Worm (Caenorhabditis elegans) whole organism, late embryonic: ENCODE data around the gene egl-47.

ENCODE experiments used
- C38D4.7 ChIP-seq: fragments of 200-800 bp; sonication (Bioruptor generic); optimal IDR thresholded peaks from 2 replicates; lab custom pipeline; 2018; ENCODE audit warnings: mild to moderate bottlenecking, missing genetic modification characterization, moderate library complexity, missing compliant biosample characterization
- F13H6.1 ChIP-seq: sonication (generic microtip); optimal IDR thresholded peaks from 2 replicates; lab custom pipeline; 2016; ENCODE audit warnings: missing genetic modification characterization, missing compliant biosample characterization
- ahr-1 ChIP-seq: sonication (generic microtip); optimal IDR thresholded peaks from 2 replicates; lab custom pipeline; 2016; ENCODE audit warnings: missing genetic modification characterization, missing compliant biosample characterization
- ama-1 ChIP-seq: fragments of 150-350 bp; optimal IDR thresholded peaks from 2 replicates; lab custom pipeline; 2014
- ceh-14 ChIP-seq: sonication (generic microtip); optimal IDR thresholded peaks from 2 replicates; lab custom pipeline; 2016; ENCODE audit warnings: missing genotype, missing genetic modification characterization, missing compliant biosample characterization
- ceh-19 ChIP-seq: fragments of 200-800 bp; sonication (Bioruptor generic); optimal IDR thresholded peaks from 2 replicates; lab custom pipeline; 2018; ENCODE audit warnings: mild to moderate bottlenecking, missing genetic modification characterization, missing compliant biosample characterization
- ceh-22 ChIP-seq: sonication (generic microtip); optimal IDR thresholded peaks from 2 replicates; lab custom pipeline; 2017; ENCODE audit warnings: missing biosample characterization, missing genetic modification characterization
- ceh-34 ChIP-seq: sonication (generic microtip); optimal IDR thresholded peaks from 2 replicates; lab custom pipeline; 2016; ENCODE audit warnings: mild to moderate bottlenecking, missing genetic modification characterization, missing compliant biosample characterization
- ceh-6 ChIP-seq: fragments of 200-800 bp; sonication (Bioruptor generic); optimal IDR thresholded peaks from 2 replicates; lab custom pipeline; 2018; ENCODE audit warnings: mild to moderate bottlenecking, missing genetic modification characterization, missing compliant biosample characterization
- che-1 ChIP-seq: sonication (generic microtip); optimal IDR thresholded peaks from 2 replicates; lab custom pipeline; 2016; ENCODE audit warnings: mild to moderate bottlenecking, missing genetic modification characterization, missing compliant biosample characterization
- dve-1 ChIP-seq: sonication (generic microtip); optimal IDR thresholded peaks from 2 replicates; lab custom pipeline; 2017; ENCODE audit warnings: antibody characterized with exemption, mild to moderate bottlenecking, missing genetic modification characterization, missing compliant biosample characterization
- elt-2 ChIP-seq: sonication (generic microtip); optimal IDR thresholded peaks from 2 replicates; lab custom pipeline; 2016; ENCODE audit warnings: missing genetic modification reagents, missing genetic modification characterization, missing compliant biosample characterization
- elt-4 ChIP-seq: sonication (generic microtip); optimal IDR thresholded peaks from 2 replicates; lab custom pipeline; 2016; ENCODE audit warnings: missing genetic modification characterization, missing compliant biosample characterization
- ets-4 ChIP-seq: sonication (generic microtip); optimal IDR thresholded peaks from 2 replicates; lab custom pipeline; 2016; ENCODE audit warnings: missing genetic modification characterization, missing compliant biosample characterization
- fax-1 ChIP-seq: sonication (generic microtip); optimal IDR thresholded peaks from 2 replicates; lab custom pipeline; 2016; ENCODE audit warnings: missing genotype, missing genetic modification characterization, missing compliant biosample characterization
- nfya-1 ChIP-seq: sonication (generic microtip); optimal IDR thresholded peaks from 2 replicates; lab custom pipeline; 2017; ENCODE audit warnings: missing genetic modification characterization, mild to moderate bottlenecking, missing compliant biosample characterization, antibody characterized with exemption, moderate library complexity
- nhr-11 ChIP-seq: fragments of 150-350 bp; optimal IDR thresholded peaks from 2 replicates; lab custom pipeline; 2014; ENCODE audit warnings: missing biosample characterization, missing genetic modification characterization
- nhr-232 ChIP-seq: sonication (generic microtip); optimal IDR thresholded peaks from 2 replicates; lab custom pipeline; 2016; ENCODE audit warnings: missing genetic modification characterization, missing compliant biosample characterization
- npax-4 ChIP-seq: sonication (generic microtip); optimal IDR thresholded peaks from 2 replicates; lab custom pipeline; 2016; ENCODE audit warnings: missing genetic modification characterization, missing compliant biosample characterization
- odd-2 ChIP-seq: sonication (generic microtip); optimal IDR thresholded peaks from 2 replicates; lab custom pipeline; 2017; ENCODE audit warnings: antibody characterized with exemption, mild to moderate bottlenecking, missing genetic modification characterization, missing compliant biosample characterization
- pag-3 ChIP-seq: sonication (generic microtip); optimal IDR thresholded peaks from 2 replicates; lab custom pipeline; 2016; ENCODE audit warnings: missing compliant biosample characterization, missing genetic modification characterization, borderline replicate concordance
- pha-4 ChIP-seq: fragments of 150-350 bp; optimal IDR thresholded peaks from 2 replicates; lab custom pipeline; 2018; ENCODE audit warnings: missing biosample characterization, missing genetic modification reagents, missing genetic modification characterization
- pros-1 ChIP-seq: fragments of 150-350 bp; optimal IDR thresholded peaks from 2 replicates; lab custom pipeline; 2014; ENCODE audit warnings: missing biosample characterization, missing genetic modification reagents, missing genetic modification characterization
- ref-2 ChIP-seq: sonication (generic microtip); optimal IDR thresholded peaks from 2 replicates; lab custom pipeline; 2016; ENCODE audit warnings: missing genetic modification characterization, missing compliant biosample characterization
- sdc-2 ChIP-seq: sonication (generic microtip); optimal IDR thresholded peaks from 2 replicates; lab custom pipeline; 2016; ENCODE audit warnings: missing genotype, missing genetic modification characterization, missing compliant biosample characterization
- sox-2 ChIP-seq: fragments of 200-800 bp; sonication (Bioruptor generic); IDR thresholded peaks from 2 replicates; pipeline ENCODE4 v1.3.6; 2022; ENCODE audit warnings: missing genetic modification reagents, missing genetic modification characterization, missing compliant biosample characterization
- sox-4 ChIP-seq: sonication (generic microtip); optimal IDR thresholded peaks from 2 replicates; lab custom pipeline; 2017; ENCODE audit warnings: mild to moderate bottlenecking, missing genetic modification characterization, inconsistent platforms, missing compliant biosample characterization
- syd-9 ChIP-seq: sonication (generic microtip); optimal IDR thresholded peaks from 2 replicates; lab custom pipeline; 2016; ENCODE audit warnings: mild to moderate bottlenecking, missing genetic modification characterization, moderate library complexity, missing compliant biosample characterization
- unc-3 ChIP-seq, 2 experiments: fragments of 200-800 bp in 1 of 2; sonication (Bioruptor generic) in 1 of 2; sonication (generic microtip) in 1 of 2; conservative IDR thresholded peaks in 1 of 2; optimal IDR thresholded peaks in 1 of 2; 2 replicates each; pipeline versions ENCODE4 v1.3.6 to Lab custom; 2016 to 2022; ENCODE audit warnings: missing compliant biosample characterization in 2 of 2, missing genetic modification characterization in 2 of 2, missing genetic modification reagents in 1 of 2
- unc-55 ChIP-seq: sonication (generic microtip); optimal IDR thresholded peaks from 2 replicates; lab custom pipeline; 2017; ENCODE audit warnings: missing biosample characterization, missing genetic modification reagents, missing genetic modification characterization
- unc-86 ChIP-seq: sonication (generic microtip); optimal IDR thresholded peaks from 2 replicates; lab custom pipeline; 2016; ENCODE audit warnings: missing genetic modification characterization, missing compliant biosample characterization
- zip-5 ChIP-seq: sonication (generic microtip); optimal IDR thresholded peaks from 2 replicates; lab custom pipeline; 2016; ENCODE audit warnings: missing genetic modification characterization, missing compliant biosample characterization

egl-47 gene

DNA sequence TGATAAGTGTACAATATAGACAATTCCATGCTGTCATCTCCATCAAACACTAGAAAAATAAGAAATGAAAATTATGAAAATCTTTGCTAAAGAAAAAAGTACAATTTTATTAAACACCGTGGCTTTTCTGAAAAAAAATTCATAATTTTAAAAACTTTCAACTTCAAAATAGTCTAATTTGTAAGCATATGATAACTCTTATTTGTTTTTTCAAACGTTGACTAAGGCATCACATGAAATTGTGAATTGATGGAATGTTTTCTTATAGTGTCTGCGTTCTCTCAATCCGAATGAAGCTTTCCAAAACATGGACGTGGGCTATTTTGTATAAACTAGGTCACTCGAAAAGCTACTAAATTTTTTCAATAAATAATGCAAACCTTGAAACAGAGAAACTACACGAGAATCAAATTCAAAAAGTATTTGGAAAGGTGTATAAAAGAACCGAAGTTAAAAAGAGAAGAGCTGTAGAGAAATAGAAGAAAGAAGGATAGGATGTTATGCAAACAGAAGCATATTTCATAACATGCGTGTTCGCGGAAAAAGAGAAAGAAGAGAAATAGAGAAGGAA is 13.4 kb upstream of the egl-47 start, which contains the start of gene clp-9:
Gene clp-9, minus strand, starts transcription at position 51 of the 571 bp plus-strand sequence.
- TF ChIP-seq unc-86 (tag; lab: Kevin White, UChicago) (no peak), ref-2 (tag; lab: Kevin White, UChicago) (no peak), ceh-14 (tag; lab: Kevin White, UChicago) (no peak), odd-2 (tag; lab: Kevin White, UChicago) (no peak), ceh-19 (GFP tag; lab: Kevin White, UChicago) (no peak), unc-55 (GFP tag; lab: Kevin White, UChicago) (no peak), dve-1 (no peak)

DNA sequence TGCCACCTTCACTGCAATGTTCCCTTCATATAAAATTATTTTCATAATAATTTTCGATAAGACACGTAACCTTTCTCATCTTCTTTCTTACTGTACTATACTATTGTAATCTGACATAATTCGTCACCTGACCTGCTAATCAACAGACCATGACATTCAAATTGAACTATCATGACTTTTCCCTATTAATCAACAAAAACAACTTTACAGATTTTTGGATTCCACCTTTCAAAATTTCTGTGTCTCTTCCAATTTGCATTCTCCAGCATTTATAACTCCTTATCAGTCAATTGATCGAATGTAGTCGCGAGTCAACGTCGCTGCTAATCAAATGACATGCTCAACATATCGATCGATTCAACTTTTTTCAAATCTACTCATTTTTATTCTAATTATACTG is 9.7 kb upstream of the egl-47 start, which contains the start of gene fshr-1:
Gene fshr-1, plus strand, starts transcription at position 209 of the 400 bp plus-strand sequence.
- TF ChIP-seq nfya-1 (tag; lab: Kevin White, UChicago), result no peak
- TF ChIP-seq ama-1 (lab: Kevin White, UChicago), result no peak
- no peak for TF ChIP-seq elt-4 (tag; lab: Kevin White, UChicago)
- TF ChIP-seq npax-4 (tag; lab: Kevin White, UChicago), result no peak
- TF ChIP-seq pag-3 (tag; lab: Kevin White, UChicago), result no peak
- TF ChIP-seq che-1 (tag; lab: Kevin White, UChicago), result no peak
- peak; percentile 9 for TF ChIP-seq elt-2 (tag; lab: Kevin White, UChicago)
- no peak for TF ChIP-seq sox-2

DNA sequence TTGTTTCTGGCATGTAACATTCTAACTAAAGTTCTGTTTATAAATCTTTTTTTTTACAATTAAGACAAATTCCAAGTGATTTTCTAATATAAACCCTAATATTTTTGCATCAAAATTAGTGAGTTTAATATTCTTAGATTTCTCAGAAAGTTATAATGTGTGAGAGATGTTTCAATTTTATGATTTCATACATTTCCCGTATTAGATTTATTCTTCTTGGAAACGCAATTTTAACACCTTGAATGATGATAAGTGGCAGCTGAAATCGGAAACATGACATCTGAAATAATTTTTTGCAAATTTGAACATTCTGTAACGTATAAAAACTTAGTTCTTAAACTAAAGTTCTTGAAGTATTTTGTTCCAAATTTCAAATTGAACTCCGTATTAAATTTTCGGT is 1.7 kb downstream of the egl-47 start:
- TF ChIP-seq unc-3 (GFP tag; conservative IDR thresholded peaks at IDR 0.05; lab: Robert Waterston, UW) (no peak), unc-3 (tag; optimal IDR thresholded peaks at IDR 0.05; lab: Kevin White, UChicago) (no peak)

DNA sequence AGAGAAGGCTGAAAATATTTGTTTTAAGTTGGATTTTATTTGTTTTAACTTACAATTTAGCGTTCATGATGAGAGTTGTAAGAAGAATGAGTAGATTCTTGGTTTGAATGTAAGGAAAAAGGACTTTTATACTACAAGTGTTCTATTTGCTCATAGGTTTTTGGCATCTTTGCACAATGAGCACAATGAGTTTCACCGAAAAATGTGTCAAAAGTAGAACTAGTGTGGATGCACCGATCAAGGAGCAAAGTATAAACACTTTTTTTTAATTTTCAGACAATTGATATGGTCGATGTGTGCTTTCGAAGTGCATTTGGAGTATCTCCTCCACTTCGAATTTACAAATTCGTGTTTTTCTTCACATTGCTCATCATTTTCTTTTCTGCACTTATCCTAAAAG is 6.7 kb downstream of the egl-47 start, which contains the start of gene fipr-11:
Gene fipr-11, minus strand, starts transcription at position 101 of the 400 bp plus-strand sequence.
- TF ChIP-seq nhr-11 (tag; lab: Kevin White, UChicago) (no peak), F13H6.1 (tag; lab: Kevin White, UChicago) (no peak), C38D4.7 (GFP tag; lab: Kevin White, UChicago) (no peak), ahr-1 (tag; lab: Kevin White, UChicago) (no peak), syd-9 (tag; lab: Kevin White, UChicago) (no peak), ama-1 (lab: Kevin White, UChicago) (no peak), nfya-1 (tag; lab: Kevin White, UChicago) (no peak), pag-3 (tag; lab: Kevin White, UChicago) (no peak), ceh-34 (tag; lab: Kevin White, UChicago) (no peak)

DNA sequence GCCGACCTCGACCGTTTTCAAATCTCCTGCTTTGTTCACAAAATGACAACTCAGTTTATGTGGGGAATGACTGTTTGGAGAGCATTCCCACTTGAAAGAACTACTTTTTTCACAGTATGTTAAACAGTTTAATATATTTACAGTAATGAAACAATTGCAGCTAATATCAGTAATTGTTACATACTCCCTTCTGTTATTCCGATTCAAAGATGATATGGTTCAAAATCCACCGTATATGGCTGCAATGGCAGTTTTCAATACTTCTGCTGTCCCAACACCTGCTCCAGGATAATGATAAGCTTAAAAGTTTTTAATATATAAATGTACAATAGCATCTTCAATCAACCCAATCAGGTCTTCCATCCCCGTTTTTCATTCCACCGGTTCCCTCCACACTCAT is 7.8 kb downstream of the egl-47 start:
- TF ChIP-seq nhr-232 (no peak), pha-4 (tag; lab: Kevin White, UChicago) (no peak), ahr-1 (tag; lab: Kevin White, UChicago) (no peak), C38D4.7 (GFP tag; lab: Kevin White, UChicago) (no peak), sox-4 (tag; lab: Kevin White, UChicago) (no peak), zip-5 (tag; lab: Kevin White, UChicago) (no peak), ets-4 (tag; lab: Kevin White, UChicago) (no peak), pag-3 (tag; lab: Kevin White, UChicago) (no peak)

DNA sequence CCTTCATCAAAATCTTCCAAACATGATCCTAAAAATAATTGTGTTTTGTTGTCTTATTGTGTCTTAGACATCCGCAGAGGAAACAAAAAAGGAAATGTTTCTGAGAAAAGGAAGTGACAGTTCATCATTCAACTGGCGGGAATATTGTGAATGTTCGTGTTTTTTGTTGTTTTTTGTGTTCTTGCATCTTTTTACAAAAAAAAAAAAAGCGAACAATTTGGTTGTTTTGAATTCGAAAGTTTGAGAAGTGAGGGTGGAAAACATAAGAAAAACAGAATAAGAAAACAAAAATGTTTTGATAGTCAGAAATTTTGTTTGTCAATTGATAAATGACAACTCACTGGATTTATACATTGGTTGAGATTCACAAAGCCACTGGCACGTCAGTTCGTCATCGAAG is 10.2 kb downstream of the egl-47 start:
- no peak for TF ChIP-seq odd-2 (tag; lab: Kevin White, UChicago)
- TF ChIP-seq pros-1 (tag; lab: Kevin White, UChicago), result no peak
- TF ChIP-seq ceh-6 (GFP tag; lab: Kevin White, UChicago), result no peak
- TF ChIP-seq fax-1 (tag; lab: Kevin White, UChicago), result no peak
- TF ChIP-seq sdc-2, result no peak
- TF ChIP-seq che-1 (tag; lab: Kevin White, UChicago), result no peak
- TF ChIP-seq ceh-22 (tag; lab: Kevin White, UChicago), result no peak
- no peak for TF ChIP-seq zip-5 (tag; lab: Kevin White, UChicago)
- TF ChIP-seq, all 69 proteins: peak for 0
